Fruit fly (Drosophila melanogaster) whole organism, adult: ENCODE results near the gene CG5404.

ENCODE experiments used
- CG11617 ChIP-seq: fragments of 200-800 bp; sonication (Bioruptor generic); optimal IDR thresholded peaks from 2 replicates; lab custom pipeline; 2017; ENCODE audit warnings: mild to moderate bottlenecking, missing biosample characterization, missing genetic modification reagents, missing genetic modification characterization
- CG12768 ChIP-seq: fragments of 200-800 bp; sonication (Bioruptor generic); optimal IDR thresholded peaks from 2 replicates; lab custom pipeline; 2017; ENCODE audit warnings: missing biosample characterization, missing genetic modification characterization, mild to moderate bottlenecking, moderate library complexity, missing genetic modification reagents
- CG14711 ChIP-seq: fragments of 200-800 bp; sonication (Bioruptor generic); optimal IDR thresholded peaks from 2 replicates; lab custom pipeline; 2018; ENCODE audit warnings: missing biosample characterization, mild to moderate bottlenecking, missing genetic modification characterization, moderate library complexity
- CG1620 ChIP-seq: fragments of 200-800 bp; sonication (Bioruptor generic); optimal IDR thresholded peaks from 2 replicates; lab custom pipeline; 2016; ENCODE audit warnings: missing biosample characterization, missing genetic modification characterization
- CG33017 ChIP-seq: fragments of 200-800 bp; sonication (Bioruptor generic); optimal IDR thresholded peaks from 2 replicates; lab custom pipeline; 2018; ENCODE audit warnings: missing biosample characterization, mild to moderate bottlenecking, missing genetic modification characterization, moderate library complexity
- CG5204 ChIP-seq: fragments of 200-800 bp; sonication (Bioruptor generic); optimal IDR thresholded peaks from 2 replicates; lab custom pipeline; 2016; ENCODE audit warnings: missing biosample characterization, missing genetic modification characterization
- CG7045 ChIP-seq: fragments of 200-800 bp; sonication (Bioruptor generic); optimal IDR thresholded peaks from 2 replicates; lab custom pipeline; 2017; ENCODE audit warnings: missing biosample characterization, mild to moderate bottlenecking, missing genetic modification characterization
- CG7101 ChIP-seq: fragments of 200-800 bp; sonication (Bioruptor generic); optimal IDR thresholded peaks from 2 replicates; lab custom pipeline; 2018; ENCODE audit warnings: missing biosample characterization, mild to moderate bottlenecking, missing genetic modification characterization, moderate library complexity
- Clk ChIP-seq: fragments of 200-800 bp; sonication (Bioruptor generic); optimal IDR thresholded peaks from 2 replicates; lab custom pipeline; 2017; ENCODE audit warnings: missing biosample characterization, missing genetic modification characterization
- Crg-1 ChIP-seq: fragments of 200-800 bp; sonication (Bioruptor generic); optimal IDR thresholded peaks from 2 replicates; lab custom pipeline; 2016; ENCODE audit warnings: missing biosample characterization, missing genetic modification characterization
- Hr96 ChIP-seq: fragments of 200-800 bp; sonication (Bioruptor generic); optimal IDR thresholded peaks from 2 replicates; lab custom pipeline; 2016; ENCODE audit warnings: missing biosample characterization, missing genetic modification characterization
- Mnt ChIP-seq: fragments of 200-800 bp; sonication (Bioruptor generic); optimal IDR thresholded peaks from 2 replicates; lab custom pipeline; 2016; ENCODE audit warnings: missing biosample characterization, mild to moderate bottlenecking, missing genetic modification characterization
- bab1 ChIP-seq: fragments of 200-800 bp; sonication (Bioruptor generic); optimal IDR thresholded peaks from 3 replicates; lab custom pipeline; 2019; ENCODE audit warnings: missing biosample characterization, mild to moderate bottlenecking, missing genetic modification characterization, moderate library complexity
- cic ChIP-seq: fragments of 200-800 bp; sonication (Bioruptor generic); optimal IDR thresholded peaks from 2 replicates; lab custom pipeline; 2017; ENCODE audit warnings: missing biosample characterization, mild to moderate bottlenecking, missing genetic modification characterization, moderate library complexity
- cnc ChIP-seq, 2 experiments: fragments of >200 bp; optimal IDR thresholded peaks; 2 replicates each; lab custom pipeline; 2017
- kay ChIP-seq: fragments of 200-800 bp; sonication (Bioruptor generic); peaks from one replicate; lab custom pipeline; 2016; ENCODE audit warnings: missing biosample characterization, missing genetic modification characterization, borderline replicate concordance
- ovo ChIP-seq: fragments of 200-800 bp; sonication (Bioruptor generic); optimal IDR thresholded peaks from 2 replicates; lab custom pipeline; 2016; ENCODE audit warnings: missing biosample characterization, missing genetic modification characterization
- pad ChIP-seq: fragments of 200-800 bp; sonication (Bioruptor generic); optimal IDR thresholded peaks from 3 replicates; lab custom pipeline; 2017; ENCODE audit warnings: missing biosample characterization, missing genetic modification characterization, mild to moderate bottlenecking, moderate library complexity, missing genetic modification reagents
- tj ChIP-seq: fragments of 200-800 bp; sonication (Bioruptor generic); optimal IDR thresholded peaks from 3 replicates; lab custom pipeline; 2017; ENCODE audit warnings: missing biosample characterization, mild to moderate bottlenecking, missing genetic modification characterization, moderate library complexity
- toe ChIP-seq: fragments of 200-800 bp; sonication (Bioruptor generic); optimal IDR thresholded peaks from 2 replicates; lab custom pipeline; 2016; ENCODE audit warnings: missing biosample characterization, missing genetic modification characterization

Gene CG5404

dm6 chr3R:15670559-15670958 lies 33.9 kb upstream of the CG5404 start:
- no peak for TF ChIP-seq Hr96 (GFP tag; lab: Kevin White, UChicago)
- TF ChIP-seq cnc (optimal IDR thresholded peaks at IDR 0.05; lab: Kevin White, UChicago), result no peak
- no peak for TF ChIP-seq CG11617 (GFP tag; lab: Kevin White, UChicago)
- TF ChIP-seq Clk (GFP tag; lab: Kevin White, UChicago), result no peak
- TF ChIP-seq kay (GFP tag; lab: Kevin White, UChicago), result no peak
- no peak for TF ChIP-seq CG7045 (GFP tag; lab: Kevin White, UChicago)
- TF ChIP-seq Mnt (GFP tag; lab: Kevin White, UChicago), result no peak
- TF ChIP-seq cic (GFP tag; lab: Kevin White, UChicago), result no peak
- TF ChIP-seq CG33017, result no peak
- no peak for TF ChIP-seq CG14711
- no peak for TF ChIP-seq toe (GFP tag; lab: Kevin White, UChicago)
- no peak for TF ChIP-seq bab1 (GFP tag; lab: Kevin White, UChicago)
- TF ChIP-seq CG1620 (GFP tag; lab: Kevin White, UChicago), result no peak
- TF ChIP-seq pad (GFP tag; lab: Kevin White, UChicago), result no peak
- no peak for TF ChIP-seq Crg-1 (GFP tag; lab: Kevin White, UChicago)
- no peak for TF ChIP-seq tj
- TF ChIP-seq CG7101, result no peak

dm6 chr3R:15672302-15672701 lies 32.2 kb upstream of the CG5404 start:
- no peak for TF ChIP-seq bab1 (GFP tag; lab: Kevin White, UChicago)
- no peak for TF ChIP-seq CG7045 (GFP tag; lab: Kevin White, UChicago)
- TF ChIP-seq CG33017, result no peak
- TF ChIP-seq Mnt (GFP tag; lab: Kevin White, UChicago), result no peak
- no peak for TF ChIP-seq pad (GFP tag; lab: Kevin White, UChicago)
- no peak for TF ChIP-seq CG14711
- TF ChIP-seq tj, result no peak
- no peak for TF ChIP-seq ovo (GFP tag; lab: Kevin White, UChicago)
- TF ChIP-seq CG12768 (GFP tag; lab: Kevin White, UChicago), result no peak
- TF ChIP-seq cic (GFP tag; lab: Kevin White, UChicago), result no peak
- no peak for TF ChIP-seq CG7101
- TF ChIP-seq toe (GFP tag; lab: Kevin White, UChicago), result no peak
- no peak for TF ChIP-seq Hr96 (GFP tag; lab: Kevin White, UChicago)
- no peak for TF ChIP-seq CG5204
- no peak for TF ChIP-seq kay (GFP tag; lab: Kevin White, UChicago)
- no peak for TF ChIP-seq cnc (optimal IDR thresholded peaks at IDR 0.05; lab: Kevin White, UChicago)
- TF ChIP-seq CG11617 (GFP tag; lab: Kevin White, UChicago), result no peak
- TF ChIP-seq CG1620 (GFP tag; lab: Kevin White, UChicago), result no peak
- no peak for TF ChIP-seq Crg-1 (GFP tag; lab: Kevin White, UChicago)

- TF ChIP-seq kay (GFP tag; lab: Kevin White, UChicago) (no peak), Hr96 (GFP tag; lab: Kevin White, UChicago) (no peak), pad (GFP tag; lab: Kevin White, UChicago) (no peak), tj (no peak), Mnt (GFP tag; lab: Kevin White, UChicago) (no peak), bab1 (GFP tag; lab: Kevin White, UChicago) (no peak), CG5204 (no peak), CG11617 (GFP tag; lab: Kevin White, UChicago) (no peak), CG7045 (GFP tag; lab: Kevin White, UChicago) (no peak), CG1620 (GFP tag; lab: Kevin White, UChicago) (no peak), CG14711 (no peak), CG33017 (no peak)
These were observed 31.2 kb upstream of the CG5404 start for dm6 chr3R:15673248-15673647.

DNA sequence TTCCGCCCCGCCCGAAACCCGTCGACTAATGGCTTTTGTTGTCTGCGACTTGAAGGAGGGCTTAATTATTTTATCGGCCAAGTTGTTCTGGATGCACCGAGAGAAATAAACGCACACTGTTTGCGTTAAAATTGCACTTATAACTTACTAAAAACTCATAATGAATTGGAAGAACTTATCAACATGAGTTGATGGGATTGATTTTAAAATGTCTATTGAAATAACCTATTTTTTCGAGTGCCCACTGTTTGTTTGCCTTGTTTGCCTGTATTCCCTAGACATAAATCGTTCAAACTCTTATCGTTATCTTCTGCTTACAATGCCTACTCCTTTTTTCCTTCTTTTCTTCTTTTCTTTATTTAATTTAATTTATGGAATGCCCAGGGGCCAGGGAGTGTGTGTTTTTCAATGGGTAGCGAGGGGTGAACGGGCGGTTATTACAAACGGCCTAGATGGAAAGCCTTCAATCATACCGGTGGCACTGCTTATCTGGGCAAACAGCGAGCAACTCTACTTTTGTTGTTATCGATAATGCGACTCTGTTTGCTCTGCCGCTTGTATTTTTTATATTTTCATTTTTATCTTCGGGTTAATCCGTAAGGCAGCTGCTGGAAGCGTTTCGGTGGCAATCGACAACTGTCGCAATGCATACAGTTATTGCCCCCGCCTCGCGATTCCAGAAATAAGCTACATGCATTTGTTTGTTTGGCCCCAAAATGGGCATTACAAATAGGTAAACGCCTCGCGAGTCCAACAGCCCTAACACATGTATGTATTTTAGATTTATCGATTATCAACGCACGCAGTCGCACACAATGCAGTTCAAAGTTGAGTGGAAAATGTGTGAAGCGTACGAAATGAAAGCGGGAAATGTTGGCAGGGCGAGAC lies 28.0 kb upstream of the CG5404 start:
- no peak for TF ChIP-seq CG11617 (GFP tag; lab: Kevin White, UChicago)
- no peak for TF ChIP-seq bab1 (GFP tag; lab: Kevin White, UChicago)
- TF ChIP-seq Clk (GFP tag; lab: Kevin White, UChicago), result no peak
- TF ChIP-seq cnc (optimal IDR thresholded peaks at IDR 0.05; lab: Kevin White, UChicago), result no peak
- no peak for TF ChIP-seq tj
- no peak for TF ChIP-seq CG33017
- TF ChIP-seq CG1620 (GFP tag; lab: Kevin White, UChicago), result no peak
- no peak for TF ChIP-seq CG14711
- TF ChIP-seq CG7045 (GFP tag; lab: Kevin White, UChicago), result no peak
- peak; percentile 1 for TF ChIP-seq kay (GFP tag; lab: Kevin White, UChicago)
- no peak for TF ChIP-seq CG7101
- no peak for TF ChIP-seq Crg-1 (GFP tag; lab: Kevin White, UChicago)
- TF ChIP-seq Mnt (GFP tag; lab: Kevin White, UChicago), result no peak
- TF ChIP-seq CG12768 (GFP tag; lab: Kevin White, UChicago), result no peak
- TF ChIP-seq CG5204, result peak; percentile 10
- no peak for TF ChIP-seq cic (GFP tag; lab: Kevin White, UChicago)
- no peak for TF ChIP-seq Hr96 (GFP tag; lab: Kevin White, UChicago)
- TF ChIP-seq pad (GFP tag; lab: Kevin White, UChicago), result no peak

- no peak for TF ChIP-seq bab1 (GFP tag; lab: Kevin White, UChicago)
These were observed 27.4 kb upstream of the CG5404 start for dm6 chr3R:15677074-15677409.

DNA sequence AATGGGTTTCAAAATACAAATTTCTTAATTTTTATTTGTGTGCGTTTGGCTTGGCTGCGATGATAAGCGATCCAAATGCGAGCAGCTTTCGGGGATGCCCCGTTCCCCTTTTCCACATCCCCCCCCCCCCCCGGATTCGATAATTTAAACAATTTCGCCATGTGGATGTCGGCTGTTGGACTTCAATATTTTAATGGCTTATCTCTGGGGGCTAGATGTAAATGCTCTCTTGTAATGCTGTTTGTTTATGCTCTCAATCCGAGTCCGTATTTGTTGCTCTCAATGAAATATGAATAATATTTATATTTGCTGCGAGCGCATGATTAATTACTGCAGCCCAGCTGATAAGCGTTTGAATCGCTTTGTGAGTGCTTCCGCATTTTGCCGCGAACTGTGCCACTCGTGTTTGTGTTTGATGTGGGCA lies 26.9 kb upstream of the CG5404 start:
- no peak for TF ChIP-seq CG5204
- no peak for TF ChIP-seq CG12768 (GFP tag; lab: Kevin White, UChicago)
- no peak for TF ChIP-seq Crg-1 (GFP tag; lab: Kevin White, UChicago)
- TF ChIP-seq CG14711, result no peak
- no peak for TF ChIP-seq Hr96 (GFP tag; lab: Kevin White, UChicago)
- TF ChIP-seq toe (GFP tag; lab: Kevin White, UChicago), result no peak
- no peak for TF ChIP-seq cnc (optimal IDR thresholded peaks at IDR 0.05; lab: Kevin White, UChicago)
- TF ChIP-seq Clk (GFP tag; lab: Kevin White, UChicago), result no peak
- no peak for TF ChIP-seq Mnt (GFP tag; lab: Kevin White, UChicago)
- no peak for TF ChIP-seq ovo (GFP tag; lab: Kevin White, UChicago)
- TF ChIP-seq CG11617 (GFP tag; lab: Kevin White, UChicago), result no peak
- no peak for TF ChIP-seq CG7101
- TF ChIP-seq CG1620 (GFP tag; lab: Kevin White, UChicago), result no peak
- TF ChIP-seq cic (GFP tag; lab: Kevin White, UChicago), result no peak
- TF ChIP-seq tj, result no peak
- no peak for TF ChIP-seq bab1 (GFP tag; lab: Kevin White, UChicago)
